6 worm cellular contexts compared by ENCODE assay signal in genomic region chrII:14050506-14050905, ce11.
TF ChIP-seq lines count a peak whose summit lies in the region.

No protein-coding gene starts in this region.

TF ChIP-seq in whole organism, L1 larva, 84 proteins besides CTCF, POLR2A, EP300 and RAD21 (continued from another document and continues in another):
- TF ChIP-seq ceh-63 (GFP tag; optimal IDR thresholded peaks at IDR 0.05; lab: Kevin White, UChicago) = no peak
- TF ChIP-seq fkh-8 (tag; optimal IDR thresholded peaks at IDR 0.05; lab: Kevin White, UChicago) = peak; percentile 24
- peak; percentile 55 to 62 for TF ChIP-seq efl-1 (optimal IDR thresholded peaks at IDR 0.05; lab: Kevin White, UChicago)
- TF ChIP-seq efl-1 (GFP tag; optimal IDR thresholded peaks at IDR 0.05 in 1 of 2; lab: Kevin White, UChicago) = peak; percentile 59 to 96
- peak; percentile 33 for TF ChIP-seq nhr-237 (tag; optimal IDR thresholded peaks at IDR 0.05; lab: Kevin White, UChicago)
- peak; percentile 68 for TF ChIP-seq rnt-1 (tag; optimal IDR thresholded peaks at IDR 0.05; lab: Kevin White, UChicago)
- TF ChIP-seq ceh-82 (tag; optimal IDR thresholded peaks at IDR 0.05; lab: Kevin White, UChicago) = peak in 1 of 3 experiments; percentile 15
- no peak for TF ChIP-seq unc-98 (GFP tag; IDR thresholded peaks at IDR 0.05; lab: Robert Waterston, UW)
- no peak for TF ChIP-seq dsc-1 (tag; optimal IDR thresholded peaks at IDR 0.05; lab: Kevin White, UChicago)
- no peak for TF ChIP-seq C04F5.9 (tag; optimal IDR thresholded peaks at IDR 0.05; lab: Kevin White, UChicago)
- peak; percentile 41; the same call in 1 of the 2 replicates for TF ChIP-seq grh-1 (GFP tag; IDR thresholded peaks at IDR 0.05; lab: Robert Waterston, UW)
- TF ChIP-seq unc-86 (tag; optimal IDR thresholded peaks at IDR 0.05; lab: Kevin White, UChicago) = no peak
- peak; percentile 66 for TF ChIP-seq pag-3 (tag; optimal IDR thresholded peaks at IDR 0.05; lab: Kevin White, UChicago; ENCODE audit: borderline replicate concordance, insufficient read depth)
- TF ChIP-seq skn-1 (tag; optimal IDR thresholded peaks at IDR 0.05; lab: Kevin White, UChicago) = peak; percentile 51
- peak in 1 of 2 experiments; percentile 82 for TF ChIP-seq mdl-1 (tag; optimal IDR thresholded peaks at IDR 0.05; lab: Kevin White, UChicago)
- TF ChIP-seq lin-39 (tag; optimal IDR thresholded peaks at IDR 0.05; lab: Kevin White, UChicago) = no peak
- peak; percentile 91 for TF ChIP-seq nhr-20 (tag; optimal IDR thresholded peaks at IDR 0.05; lab: Kevin White, UChicago)
- no peak for TF ChIP-seq elt-2 (tag; optimal IDR thresholded peaks at IDR 0.05; lab: Kevin White, UChicago)
- peak; percentile 77 for TF ChIP-seq blmp-1 (tag; optimal IDR thresholded peaks at IDR 0.05; lab: Kevin White, UChicago)
- no peak for TF ChIP-seq vab-15 (tag; optimal IDR thresholded peaks at IDR 0.05; lab: Kevin White, UChicago)
- peak; percentile 12 for TF ChIP-seq efl-3 (GFP tag; optimal IDR thresholded peaks at IDR 0.05; lab: Kevin White, UChicago)

TF ChIP-seq in whole organism, L2 larva, 48 proteins besides CTCF, POLR2A, EP300 and RAD21 (continued from another document and continues in another):
- peak; percentile 81 for TF ChIP-seq nhr-129 (tag; optimal IDR thresholded peaks at IDR 0.05; lab: Kevin White, UChicago)
- no peak for TF ChIP-seq nhr-237 (tag; optimal IDR thresholded peaks at IDR 0.05; lab: Kevin White, UChicago)
- TF ChIP-seq Y55F3AM.14 (GFP tag; optimal IDR thresholded peaks at IDR 0.05; lab: Kevin White, UChicago) = no peak
- TF ChIP-seq nhr-23 (tag; optimal IDR thresholded peaks at IDR 0.05; lab: Kevin White, UChicago) = no peak
- peak; percentile 51 for TF ChIP-seq blmp-1 (tag; optimal IDR thresholded peaks at IDR 0.05; lab: Kevin White, UChicago; ENCODE audit: insufficient read depth)
- no peak for TF ChIP-seq unc-39 (tag; optimal IDR thresholded peaks at IDR 0.05; lab: Kevin White, UChicago)
- no peak for TF ChIP-seq lin-11 (tag; optimal IDR thresholded peaks at IDR 0.05; lab: Kevin White, UChicago)
- peak in 1 of 2 experiments; percentile 66 for TF ChIP-seq lsy-2 (tag; optimal IDR thresholded peaks at IDR 0.05; lab: Kevin White, UChicago)
- TF ChIP-seq mab-5 (tag; optimal IDR thresholded peaks at IDR 0.05; lab: Kevin White, UChicago) = peak; percentile 8
- peak; percentile 1 for TF ChIP-seq nhr-77 (tag; optimal IDR thresholded peaks at IDR 0.05; lab: Kevin White, UChicago)
- TF ChIP-seq crh-2 (tag; optimal IDR thresholded peaks at IDR 0.05; lab: Kevin White, UChicago) = peak; percentile 53
- peak; percentile 83 for TF ChIP-seq nhr-25 (tag; optimal IDR thresholded peaks at IDR 0.05; lab: Kevin White, UChicago)
- TF ChIP-seq ztf-11 (tag; optimal IDR thresholded peaks at IDR 0.05; lab: Kevin White, UChicago) = no peak
- TF ChIP-seq dmd-4 (tag; optimal IDR thresholded peaks at IDR 0.05; lab: Kevin White, UChicago) = no peak
- TF ChIP-seq unc-55 (GFP tag; optimal IDR thresholded peaks at IDR 0.05; lab: Kevin White, UChicago) = no peak
- peak; percentile 44 for TF ChIP-seq fos-1 (tag; optimal IDR thresholded peaks at IDR 0.05; lab: Kevin White, UChicago)
- no peak for TF ChIP-seq elt-1 (tag; optimal IDR thresholded peaks at IDR 0.05; lab: Kevin White, UChicago)
- TF ChIP-seq lin-13 (GFP tag; optimal IDR thresholded peaks at IDR 0.05; lab: Kevin White, UChicago) = peak; percentile 56
- no peak for TF ChIP-seq nhr-6 (tag; optimal IDR thresholded peaks at IDR 0.05; lab: Kevin White, UChicago)
- peak in 1 of 2 experiments; percentile 22 for TF ChIP-seq mdl-1 (tag; optimal IDR thresholded peaks at IDR 0.05; lab: Kevin White, UChicago)
- TF ChIP-seq nhr-21 (tag; optimal IDR thresholded peaks at IDR 0.05; lab: Kevin White, UChicago) = peak; percentile 62
- TF ChIP-seq gmeb-1 (tag; optimal IDR thresholded peaks at IDR 0.05; lab: Kevin White, UChicago) = peak; percentile 58
- TF ChIP-seq peb-1 (tag; optimal IDR thresholded peaks at IDR 0.05; lab: Kevin White, UChicago) = no peak

TF ChIP-seq in whole organism, L3 larva, 47 proteins besides CTCF, POLR2A, EP300 and RAD21 (continued from another document):
- TF ChIP-seq pqm-1 (tag; optimal IDR thresholded peaks at IDR 0.05; lab: Kevin White, UChicago) = peak; percentile 47
- TF ChIP-seq nhr-23 (tag; optimal IDR thresholded peaks at IDR 0.05; lab: Kevin White, UChicago) = peak; percentile 24
- TF ChIP-seq ceh-16 (tag; optimal IDR thresholded peaks at IDR 0.05; lab: Kevin White, UChicago) = no peak
- peak; percentile 89 for TF ChIP-seq pha-4 (tag; optimal IDR thresholded peaks at IDR 0.05; lab: Kevin White, UChicago)
- peak; percentile 58 for TF ChIP-seq hmg-11 (tag; optimal IDR thresholded peaks at IDR 0.05; lab: Kevin White, UChicago)
- TF ChIP-seq nhr-28 (tag; optimal IDR thresholded peaks at IDR 0.05; lab: Kevin White, UChicago) = no peak
- TF ChIP-seq R02D3.7 (tag; optimal IDR thresholded peaks at IDR 0.05; lab: Kevin White, UChicago) = peak; percentile 30
- peak; percentile 54 for TF ChIP-seq jun-1 (tag; optimal IDR thresholded peaks at IDR 0.05; lab: Kevin White, UChicago)
- TF ChIP-seq ceh-82 (tag; optimal IDR thresholded peaks at IDR 0.05; lab: Kevin White, UChicago) = no peak
- no peak for TF ChIP-seq nhr-237 (tag; optimal IDR thresholded peaks at IDR 0.05; lab: Kevin White, UChicago)
- TF ChIP-seq elt-2 (tag; optimal IDR thresholded peaks at IDR 0.05; lab: Kevin White, UChicago) = peak; percentile 75
- TF ChIP-seq nhr-11 (tag; optimal IDR thresholded peaks at IDR 0.05; lab: Kevin White, UChicago) = no peak
- TF ChIP-seq lsy-12 (tag; optimal IDR thresholded peaks at IDR 0.05; lab: Kevin White, UChicago) = peak; percentile 18
- TF ChIP-seq lin-15B (tag; optimal IDR thresholded peaks at IDR 0.05; lab: Kevin White, UChicago) = peak; percentile 70
- TF ChIP-seq egl-5 (tag; optimal IDR thresholded peaks at IDR 0.05; lab: Kevin White, UChicago) = peak; percentile 19

TF ChIP-seq in whole organism, L4 larva, 104 proteins besides CTCF, POLR2A, EP300 and RAD21 (continued from another document and continues in another):
- TF ChIP-seq tag-97 (GFP tag; IDR thresholded peaks at IDR 0.05; lab: Robert Waterston, UW) = no peak
- TF ChIP-seq F26F4.8 (GFP tag; conservative IDR thresholded peaks at IDR 0.05; lab: Robert Waterston, UW) = no peak
- TF ChIP-seq sdz-12 (GFP tag; optimal IDR thresholded peaks at IDR 0.05; lab: Kevin White, UChicago) = no peak
- TF ChIP-seq ceh-28 (tag; optimal IDR thresholded peaks at IDR 0.05; lab: Kevin White, UChicago) = no peak
- TF ChIP-seq fkh-10 (GFP tag; optimal IDR thresholded peaks at IDR 0.05; lab: Kevin White, UChicago) = no peak
- TF ChIP-seq madf-9 (GFP tag; conservative IDR thresholded peaks at IDR 0.05; lab: Robert Waterston, UW) = no peak
- peak; percentile 55 for TF ChIP-seq nhr-6 (tag; optimal IDR thresholded peaks at IDR 0.05; lab: Kevin White, UChicago)
- peak in 1 of 2 experiments; percentile 44 for TF ChIP-seq unc-62 (GFP tag; optimal IDR thresholded peaks at IDR 0.05 in 1 of 2; lab: Kevin White, UChicago)
- TF ChIP-seq unc-62 (tag; optimal IDR thresholded peaks at IDR 0.05; lab: Kevin White, UChicago) = no peak
- TF ChIP-seq nhr-41 (GFP tag; IDR thresholded peaks at IDR 0.05; lab: Robert Waterston, UW) = no peak
- TF ChIP-seq spr-3 (GFP tag; optimal IDR thresholded peaks at IDR 0.05; lab: Kevin White, UChicago) = no peak
- TF ChIP-seq ztf-7 (tag; optimal IDR thresholded peaks at IDR 0.05; lab: Kevin White, UChicago) = no peak
- no peak for TF ChIP-seq zag-1 (tag; optimal IDR thresholded peaks at IDR 0.05; lab: Kevin White, UChicago)
- no peak for TF ChIP-seq duxl-1 (tag; optimal IDR thresholded peaks at IDR 0.05; lab: Kevin White, UChicago; ENCODE audit: poor library complexity)
- peak; percentile 96 for TF ChIP-seq hlh-11 (tag; optimal IDR thresholded peaks at IDR 0.05; lab: Kevin White, UChicago)
- no peak for TF ChIP-seq mxl-2 (GFP tag; conservative IDR thresholded peaks at IDR 0.05; lab: Robert Waterston, UW)
- no peak for TF ChIP-seq vab-7 (GFP tag; IDR thresholded peaks at IDR 0.05; lab: Robert Waterston, UW)
- TF ChIP-seq nhr-25 (tag; optimal IDR thresholded peaks at IDR 0.05; lab: Kevin White, UChicago; ENCODE audit: borderline replicate concordance, insufficient read depth) = peak; percentile 44
- peak; percentile 39 for TF ChIP-seq gei-8 (GFP tag; optimal IDR thresholded peaks at IDR 0.05; lab: Kevin White, UChicago)
- TF ChIP-seq madf-5 (GFP tag; IDR thresholded peaks at IDR 0.05; lab: Robert Waterston, UW) = 0 out of 4 replicates have a peak, but pooled peaks of 1 of the 2 experiments have one; percentile 14
- no peak for TF ChIP-seq cey-2 (tag; optimal IDR thresholded peaks at IDR 0.05; lab: Kevin White, UChicago; ENCODE audit: borderline replicate concordance, insufficient read depth)
- no peak for TF ChIP-seq F10B5.3 (tag; optimal IDR thresholded peaks at IDR 0.05; lab: Kevin White, UChicago)
- no peak for TF ChIP-seq T20F7.1 (GFP tag; optimal IDR thresholded peaks at IDR 0.05; lab: Kevin White, UChicago)
- no peak for TF ChIP-seq Y48G9A.11 (GFP tag; IDR thresholded peaks at IDR 0.05; lab: Robert Waterston, UW)
- TF ChIP-seq pha-4 (GFP tag; IDR thresholded peaks at IDR 0.05; lab: Robert Waterston, UW) = peak; percentile 44; the same call in 1 of the 2 replicates
- TF ChIP-seq pha-4 (tag; optimal IDR thresholded peaks at IDR 0.05; lab: Kevin White, UChicago) = peak; percentile 75

TF ChIP-seq in whole organism, late embryonic, 69 proteins besides CTCF, POLR2A, EP300 and RAD21 (continued from another document):
- TF ChIP-seq elt-4 (tag; optimal IDR thresholded peaks at IDR 0.05; lab: Kevin White, UChicago) = no peak

TF ChIP-seq in whole organism, young adult, 124 proteins besides CTCF, POLR2A, EP300 and RAD21 (continued from another document):
- TF ChIP-seq K12H6.12 (tag; optimal IDR thresholded peaks at IDR 0.05; lab: Kevin White, UChicago) = peak; percentile 43
- TF ChIP-seq F57A8.1 (GFP tag; optimal IDR thresholded peaks at IDR 0.05; lab: Kevin White, UChicago) = no peak
- TF ChIP-seq pha-4 (tag; optimal IDR thresholded peaks at IDR 0.05; lab: Kevin White, UChicago) = peak; percentile 81
- TF ChIP-seq K11D2.4 (GFP tag; IDR thresholded peaks at IDR 0.05; lab: Robert Waterston, UW) = peak; percentile 45; the same call in 1 of the 2 replicates
- peak; percentile 72 for TF ChIP-seq chd-7 (tag; optimal IDR thresholded peaks at IDR 0.05; lab: Kevin White, UChicago)
- peak; percentile 75 for TF ChIP-seq somi-1 (GFP tag; optimal IDR thresholded peaks at IDR 0.05; lab: Kevin White, UChicago)
- TF ChIP-seq sea-2 (GFP tag; IDR thresholded peaks at IDR 0.05; lab: Robert Waterston, UW) = no peak
- TF ChIP-seq attf-5 (GFP tag; optimal IDR thresholded peaks at IDR 0.05; lab: Kevin White, UChicago) = peak; percentile 85
- peak; percentile 25 for TF ChIP-seq lin-54 (GFP tag; optimal IDR thresholded peaks at IDR 0.05; lab: Kevin White, UChicago)
- TF ChIP-seq hrde-1 (tag; optimal IDR thresholded peaks at IDR 0.05; lab: Kevin White, UChicago; ENCODE audit: borderline replicate concordance) = no peak
- no peak for TF ChIP-seq F55B11.4 (tag; optimal IDR thresholded peaks at IDR 0.05; lab: Kevin White, UChicago; ENCODE audit: borderline replicate concordance, insufficient read depth)
- peak; percentile 50 for TF ChIP-seq madf-6 (GFP tag; IDR thresholded peaks at IDR 0.05; lab: Robert Waterston, UW)
- TF ChIP-seq ceh-58 (GFP tag; IDR thresholded peaks at IDR 0.05; lab: Robert Waterston, UW) = no peak
- TF ChIP-seq lin-26 (GFP tag; IDR thresholded peaks at IDR 0.05; lab: Robert Waterston, UW) = peak; percentile 66
- TF ChIP-seq tbp1 (GFP tag; optimal IDR thresholded peaks at IDR 0.05; lab: Kevin White, UChicago) = peak; percentile 54
- TF ChIP-seq atf-7 (tag; optimal IDR thresholded peaks at IDR 0.05; lab: Kevin White, UChicago) = peak; percentile 48
- peak; percentile 53 for TF ChIP-seq akir-1 (GFP tag; optimal IDR thresholded peaks at IDR 0.05; lab: Kevin White, UChicago)
- TF ChIP-seq ceh-100 (GFP tag; IDR thresholded peaks at IDR 0.05; lab: Robert Waterston, UW) = 0 out of 2 replicates have a peak, but pooled peaks have one; percentile 21
- peak; percentile 97 for TF ChIP-seq hmg-1.2 (GFP tag; IDR thresholded peaks at IDR 0.05; lab: Robert Waterston, UW)
- peak; percentile 92 for TF ChIP-seq zfh-2 (GFP tag; conservative IDR thresholded peaks at IDR 0.05; lab: Robert Waterston, UW)
- TF ChIP-seq dox-1 (GFP tag; IDR thresholded peaks at IDR 0.05; lab: Robert Waterston, UW) = peak; percentile 82
- TF ChIP-seq hsf-1 (GFP tag; IDR thresholded peaks at IDR 0.05; lab: Robert Waterston, UW) = no peak
- 0 out of 2 replicates have a peak, but pooled peaks have one; percentile 39 for TF ChIP-seq pbrm-1 (GFP tag; IDR thresholded peaks at IDR 0.05; lab: Robert Waterston, UW)
- TF ChIP-seq F57C9.4 (tag; optimal IDR thresholded peaks at IDR 0.05; lab: Kevin White, UChicago) = no peak
- TF ChIP-seq nhr-120 (GFP tag; IDR thresholded peaks at IDR 0.05; lab: Robert Waterston, UW) = no peak
- no peak for TF ChIP-seq nfya-2 (GFP tag; IDR thresholded peaks at IDR 0.05; lab: Robert Waterston, UW)
- TF ChIP-seq die-1 (tag; optimal IDR thresholded peaks at IDR 0.05; lab: Kevin White, UChicago) = peak; percentile 37
- TF ChIP-seq mcd-1 (GFP tag; IDR thresholded peaks at IDR 0.05; lab: Robert Waterston, UW) = peak; percentile 90
- TF ChIP-seq nhr-27 (tag; optimal IDR thresholded peaks at IDR 0.05; lab: Kevin White, UChicago) = no peak
- no peak for TF ChIP-seq xnd-1 (tag; optimal IDR thresholded peaks at IDR 0.05; lab: Kevin White, UChicago)
- peak; percentile 9 for TF ChIP-seq unc-62 (GFP tag; optimal IDR thresholded peaks at IDR 0.05; lab: Kevin White, UChicago)
- peak; percentile 39 for TF ChIP-seq efl-1 (GFP tag; optimal IDR thresholded peaks at IDR 0.05; lab: Kevin White, UChicago)
- 0 out of 2 replicates have a peak, but pooled peaks have one; percentile 63 for TF ChIP-seq egl-44 (GFP tag; IDR thresholded peaks at IDR 0.05; lab: Robert Waterston, UW)
- peak; percentile 47 for TF ChIP-seq ztf-18 (tag; optimal IDR thresholded peaks at IDR 0.05; lab: Kevin White, UChicago)
- 0 out of 2 replicates have a peak, but pooled peaks have one; percentile 33 for TF ChIP-seq C06A6.2 (GFP tag; conservative IDR thresholded peaks at IDR 0.05; lab: Robert Waterston, UW)
